Worm (Caenorhabditis elegans) whole organism, L2 larva: ENCODE data around the gene M03F4.4.
A peak's percentile ranks its signal among the peaks of the same experiment; 100 is the strongest.

Source experiments
- C34F6.9 ChIP-seq: fragments of 150-350 bp; optimal IDR thresholded peaks from 2 replicates; lab custom pipeline; 2014; ENCODE audit warnings: missing biosample characterization, missing genetic modification characterization
- F13H6.1 ChIP-seq: sonication (generic microtip); optimal IDR thresholded peaks from 2 replicates; lab custom pipeline; 2016; ENCODE audit warnings: missing genetic modification characterization, missing compliant biosample characterization
- R02D3.7 ChIP-seq: fragments of 150-350 bp; optimal IDR thresholded peaks from 2 replicates; lab custom pipeline; 2014; ENCODE audit warnings: missing biosample characterization, missing genetic modification characterization
- Y55F3AM.14 ChIP-seq: fragments of 200-800 bp; sonication (Bioruptor generic); optimal IDR thresholded peaks from 2 replicates; lab custom pipeline; 2018; ENCODE audit warnings: mild to moderate bottlenecking, missing genetic modification characterization, missing compliant biosample characterization
- ZK546.5 ChIP-seq: sonication (generic microtip); optimal IDR thresholded peaks from 2 replicates; lab custom pipeline; 2017; ENCODE audit warnings: missing biosample characterization, missing genetic modification characterization
- alr-1 ChIP-seq: fragments of 150-350 bp; optimal IDR thresholded peaks from 2 replicates; lab custom pipeline; 2014; ENCODE audit warnings: missing biosample characterization, missing genetic modification characterization
- blmp-1 ChIP-seq: sonication (generic microtip); optimal IDR thresholded peaks from 2 replicates; lab custom pipeline; 2017; ENCODE audit warnings: missing genetic modification characterization, mild to moderate bottlenecking, missing compliant biosample characterization, antibody characterized with exemption, moderate library complexity; ENCODE audit not compliant: insufficient read depth
- ceh-16 ChIP-seq: fragments of 150-350 bp; optimal IDR thresholded peaks from 2 replicates; lab custom pipeline; 2014; ENCODE audit warnings: missing biosample characterization, missing genetic modification characterization
- ceh-82 ChIP-seq: fragments of 150-350 bp; optimal IDR thresholded peaks from 2 replicates; lab custom pipeline; 2014; ENCODE audit warnings: missing biosample characterization, missing genetic modification characterization
- dmd-4 ChIP-seq: sonication (generic microtip); optimal IDR thresholded peaks from 2 replicates; lab custom pipeline; 2017; ENCODE audit warnings: missing biosample characterization, missing genetic modification characterization
- egl-27 ChIP-seq: sonication (generic microtip); optimal IDR thresholded peaks from 3 replicates; lab custom pipeline; 2017; ENCODE audit warnings: missing biosample characterization, missing genetic modification reagents, missing genetic modification characterization
- elt-1 ChIP-seq: fragments of 150-350 bp; optimal IDR thresholded peaks from 2 replicates; lab custom pipeline; 2014; ENCODE audit warnings: missing biosample characterization, missing genetic modification characterization
- elt-3 ChIP-seq: sonication (generic microtip); optimal IDR thresholded peaks from 2 replicates; lab custom pipeline; 2017; ENCODE audit warnings: missing biosample characterization, missing genetic modification characterization
- fos-1 ChIP-seq: fragments of 150-350 bp; optimal IDR thresholded peaks from 2 replicates; lab custom pipeline; 2014; ENCODE audit warnings: missing biosample characterization, missing genetic modification characterization
- gmeb-1 ChIP-seq: fragments of 150-350 bp; optimal IDR thresholded peaks from 2 replicates; lab custom pipeline; 2014; ENCODE audit warnings: missing biosample characterization, missing genetic modification characterization
- lin-13 ChIP-seq: fragments of 150-350 bp; optimal IDR thresholded peaks from 2 replicates; lab custom pipeline; 2014; ENCODE audit warnings: missing biosample characterization, missing genetic modification reagents, missing genetic modification characterization
- lin-39 ChIP-seq: fragments of 150-350 bp; optimal IDR thresholded peaks from 2 replicates; lab custom pipeline; 2014; ENCODE audit warnings: missing biosample characterization, missing genetic modification reagents, missing genetic modification characterization
- lsy-2 ChIP-seq, 2 experiments: fragments of 150-350 bp in 1 of 2; sonication (generic microtip) in 1 of 2; optimal IDR thresholded peaks; 2 replicates each; lab custom pipeline; 2014 to 2017; ENCODE audit warnings: missing biosample characterization in 2 of 2, missing genetic modification characterization in 2 of 2
- mab-5 ChIP-seq: fragments of 150-350 bp; optimal IDR thresholded peaks from 2 replicates; lab custom pipeline; 2014; ENCODE audit warnings: missing biosample characterization, missing genetic modification characterization
- mbf-1 ChIP-seq: sonication (generic microtip); optimal IDR thresholded peaks from 2 replicates; lab custom pipeline; 2017; ENCODE audit warnings: missing biosample characterization, missing genetic modification characterization
- nhr-10 ChIP-seq: sonication (generic microtip); optimal IDR thresholded peaks from 2 replicates; lab custom pipeline; 2017; ENCODE audit warnings: missing biosample characterization, missing genetic modification characterization
- nhr-11 ChIP-seq: fragments of 150-350 bp; optimal IDR thresholded peaks from 2 replicates; lab custom pipeline; 2014; ENCODE audit warnings: missing biosample characterization, missing genetic modification characterization
- nhr-12 ChIP-seq: fragments of 150-350 bp; optimal IDR thresholded peaks from 2 replicates; lab custom pipeline; 2014; ENCODE audit warnings: missing biosample characterization, missing genetic modification characterization
- nhr-129 ChIP-seq: fragments of 150-350 bp; optimal IDR thresholded peaks from 2 replicates; lab custom pipeline; 2014; ENCODE audit warnings: missing biosample characterization, missing genetic modification characterization
- nhr-21 ChIP-seq: fragments of 150-350 bp; optimal IDR thresholded peaks from 2 replicates; lab custom pipeline; 2014; ENCODE audit warnings: missing biosample characterization, missing genetic modification characterization
- nhr-237 ChIP-seq: fragments of 150-350 bp; optimal IDR thresholded peaks from 2 replicates; lab custom pipeline; 2014; ENCODE audit warnings: missing biosample characterization, missing genetic modification characterization
- nhr-25 ChIP-seq: fragments of 150-350 bp; sonication (generic microtip); optimal IDR thresholded peaks from 3 replicates; lab custom pipeline; 2014; ENCODE audit warnings: missing biosample characterization, missing genetic modification characterization
- nhr-6 ChIP-seq: fragments of 150-350 bp; optimal IDR thresholded peaks from 2 replicates; lab custom pipeline; 2014; ENCODE audit warnings: missing biosample characterization, missing genetic modification characterization
- nhr-77 ChIP-seq: fragments of 150-350 bp; optimal IDR thresholded peaks from 2 replicates; lab custom pipeline; 2014; ENCODE audit warnings: missing biosample characterization, missing genetic modification characterization
- peb-1 ChIP-seq: fragments of 150-350 bp; optimal IDR thresholded peaks from 2 replicates; lab custom pipeline; 2014; ENCODE audit warnings: missing biosample characterization, missing genetic modification characterization
- sem-4 ChIP-seq: fragments of 150-350 bp; optimal IDR thresholded peaks from 2 replicates; lab custom pipeline; 2014; ENCODE audit warnings: missing biosample characterization, missing genetic modification reagents, missing genetic modification characterization
- skn-1 ChIP-seq: sonication (generic microtip); optimal IDR thresholded peaks from 2 replicates; lab custom pipeline; 2017; ENCODE audit warnings: missing biosample characterization, missing genetic modification characterization
- sma-3 ChIP-seq: sonication (generic microtip); optimal IDR thresholded peaks from 2 replicates; lab custom pipeline; 2016; ENCODE audit warnings: missing genetic modification reagents, missing genetic modification characterization, missing compliant biosample characterization
- sma-9 ChIP-seq, 2 experiments: fragments of 150-350 bp in 1 of 2; sonication (generic microtip) in 1 of 2; optimal IDR thresholded peaks; 2 replicates each; lab custom pipeline; 2014 to 2016; ENCODE audit warnings: missing genetic modification characterization in 2 of 2, mild to moderate bottlenecking in 1 of 2, missing biosample characterization in 1 of 2, missing compliant biosample characterization in 1 of 2, missing genetic modification reagents in 1 of 2, moderate library complexity in 1 of 2
- snpc-4 ChIP-seq: fragments of 150-350 bp; optimal IDR thresholded peaks from 2 replicates; lab custom pipeline; 2014; ENCODE audit warnings: missing biosample characterization, missing genetic modification characterization
- unc-55 ChIP-seq: fragments of 150-350 bp; sonication (generic microtip); optimal IDR thresholded peaks from 3 replicates; lab custom pipeline; 2014; ENCODE audit warnings: missing biosample characterization, missing genetic modification reagents, missing genetic modification characterization
- unc-62 ChIP-seq: fragments of 150-350 bp; optimal IDR thresholded peaks from 2 replicates; lab custom pipeline; 2014; ENCODE audit warnings: missing biosample characterization, missing genetic modification reagents, missing genetic modification characterization
- ztf-4 ChIP-seq: fragments of 150-350 bp; optimal IDR thresholded peaks from 2 replicates; lab custom pipeline; 2014; ENCODE audit warnings: missing biosample characterization, missing genetic modification characterization

The M03F4.4 gene

DNA sequence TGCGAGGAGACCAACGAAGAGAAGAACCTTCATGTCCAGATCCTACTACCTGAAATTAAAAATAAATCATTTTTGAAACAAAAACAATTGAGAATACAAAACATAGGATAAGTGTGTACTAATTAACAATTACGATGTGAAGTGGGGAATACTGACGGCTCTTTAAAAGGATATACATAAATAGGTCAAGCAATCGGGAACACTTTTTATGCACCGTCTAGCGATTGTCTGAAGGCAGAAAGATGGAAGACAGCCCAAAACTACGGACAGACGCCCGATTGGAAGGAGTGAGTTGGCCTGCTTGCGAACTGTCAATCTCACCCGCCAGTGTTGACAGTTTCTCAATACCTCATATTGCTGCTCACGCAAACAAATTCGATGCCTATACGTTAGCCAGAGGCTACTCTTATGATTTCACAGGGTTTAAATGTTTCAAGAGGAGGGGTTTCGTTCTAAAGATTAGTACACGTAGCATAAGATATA is 13.7 kb upstream of the M03F4.4 start, which contains the start of gene calu-1:
Gene calu-1 (minus strand): TSS at position 51 of the 483 bp plus-strand sequence.
- no peak for TF ChIP-seq nhr-21
- TF ChIP-seq nhr-10 (tag; lab: Kevin White, UChicago): no peak
- no peak for TF ChIP-seq ZK546.5
- TF ChIP-seq egl-27 (tag; lab: Kevin White, UChicago): no peak
- TF ChIP-seq fos-1 (tag; lab: Kevin White, UChicago): no peak
- no peak for TF ChIP-seq nhr-25 (tag; lab: Kevin White, UChicago)
- no peak for TF ChIP-seq snpc-4 (tag; lab: Kevin White, UChicago)
- no peak for TF ChIP-seq peb-1 (tag; lab: Kevin White, UChicago)

DNA sequence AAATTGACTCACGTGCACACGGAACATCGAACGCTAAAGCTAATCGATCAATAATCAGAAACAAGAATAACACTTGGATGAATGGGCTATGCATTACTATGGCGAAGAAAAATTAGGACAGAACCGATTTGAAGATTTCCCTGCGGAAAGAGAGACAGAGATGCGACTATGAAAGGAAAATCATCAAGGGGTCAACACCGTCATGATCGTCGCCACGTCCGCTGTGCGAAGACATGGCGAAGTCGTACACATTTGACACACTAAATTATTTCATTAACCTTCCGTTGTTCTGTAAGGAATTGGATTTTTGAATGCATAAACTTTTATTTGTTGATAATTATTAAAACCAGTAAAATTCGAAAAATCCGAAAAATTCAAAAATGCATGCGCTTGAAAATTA is 12.0 kb upstream of the M03F4.4 start, which contains the start of gene M03F4.6:
Gene M03F4.6 (minus strand): TSS at position 101 of the 400 bp plus-strand sequence.
- TF ChIP-seq lsy-2 (tag; optimal IDR thresholded peaks at IDR 0.05; lab: Kevin White, UChicago): peak in 1 of 2 experiments; percentile 54
- TF ChIP-seq F13H6.1 (tag; lab: Kevin White, UChicago): no peak
- no peak for TF ChIP-seq nhr-237
- TF ChIP-seq nhr-12 (tag; lab: Kevin White, UChicago): no peak
- no peak for TF ChIP-seq elt-3 (tag; lab: Kevin White, UChicago)
- TF ChIP-seq lin-13 (GFP tag; lab: Kevin White, UChicago): peak; percentile 0
- TF ChIP-seq nhr-25 (tag; lab: Kevin White, UChicago): no peak
- TF ChIP-seq R02D3.7 (tag; lab: Kevin White, UChicago): no peak
- no peak for TF ChIP-seq sma-3 (GFP tag; lab: Kevin White, UChicago)
- peak; percentile 20 for TF ChIP-seq nhr-21
- TF ChIP-seq nhr-6 (tag; lab: Kevin White, UChicago): no peak
- no peak for TF ChIP-seq Y55F3AM.14 (GFP tag; lab: Kevin White, UChicago)
- TF ChIP-seq sem-4 (tag; lab: Kevin White, UChicago): peak; percentile 65
- TF ChIP-seq ceh-16 (tag; lab: Kevin White, UChicago): no peak
- TF ChIP-seq lin-39 (tag; lab: Kevin White, UChicago): no peak
- TF ChIP-seq C34F6.9 (tag; lab: Kevin White, UChicago): peak; percentile 9
- peak; percentile 68 for TF ChIP-seq sma-9 (GFP tag; optimal IDR thresholded peaks at IDR 0.05; lab: Kevin White, UChicago)
- no peak for TF ChIP-seq sma-9 (tag; optimal IDR thresholded peaks at IDR 0.05; lab: Kevin White, UChicago)
- no peak for TF ChIP-seq unc-55 (GFP tag; lab: Kevin White, UChicago)
- no peak for TF ChIP-seq nhr-77 (tag; lab: Kevin White, UChicago)
- TF ChIP-seq skn-1 (tag; lab: Kevin White, UChicago): no peak
- TF ChIP-seq dmd-4 (tag; lab: Kevin White, UChicago): no peak
- TF ChIP-seq snpc-4 (tag; lab: Kevin White, UChicago): no peak
- TF ChIP-seq unc-62 (GFP tag; lab: Kevin White, UChicago): no peak
- peak; percentile 76 for TF ChIP-seq ztf-4 (tag; lab: Kevin White, UChicago)
- TF ChIP-seq blmp-1: peak; percentile 32
- TF ChIP-seq alr-1 (tag; lab: Kevin White, UChicago): no peak
- TF ChIP-seq mab-5 (tag; lab: Kevin White, UChicago): no peak
- TF ChIP-seq mbf-1 (tag; lab: Kevin White, UChicago): no peak
- TF ChIP-seq nhr-10 (tag; lab: Kevin White, UChicago): no peak
- TF ChIP-seq peb-1 (tag; lab: Kevin White, UChicago): no peak
- TF ChIP-seq elt-1 (tag; lab: Kevin White, UChicago): no peak
- TF ChIP-seq egl-27 (tag; lab: Kevin White, UChicago): no peak
- no peak for TF ChIP-seq gmeb-1 (tag; lab: Kevin White, UChicago)
- no peak for TF ChIP-seq nhr-11 (tag; lab: Kevin White, UChicago)
- TF ChIP-seq nhr-129 (tag; lab: Kevin White, UChicago): no peak
- TF ChIP-seq ceh-82 (tag; lab: Kevin White, UChicago): no peak

DNA sequence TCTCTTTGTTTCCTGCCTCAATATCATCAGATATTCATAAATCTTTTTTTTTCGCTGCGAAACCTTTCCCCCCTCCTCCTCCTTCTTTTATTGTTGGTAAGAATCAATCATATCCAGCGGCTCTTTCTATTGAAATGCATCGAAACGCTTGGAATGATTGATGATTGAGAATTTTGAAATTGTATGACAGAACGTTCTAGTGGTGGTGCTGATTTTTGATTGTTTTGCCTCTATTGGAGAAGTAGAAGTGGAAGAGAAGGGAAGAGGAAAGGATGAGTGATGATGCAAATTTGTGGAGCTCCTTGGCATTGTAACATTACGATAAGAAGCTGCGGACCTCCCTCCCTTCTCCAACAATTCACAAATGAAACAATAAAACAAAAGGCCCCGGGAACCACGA is 8.4 kb upstream of the M03F4.4 start:
- TF ChIP-seq nhr-6 (tag; lab: Kevin White, UChicago) (no peak), mab-5 (tag; lab: Kevin White, UChicago) (peak; percentile 2), lsy-2 (tag; optimal IDR thresholded peaks at IDR 0.05; lab: Kevin White, UChicago) (no peak), unc-55 (GFP tag; lab: Kevin White, UChicago) (peak; percentile 51), ztf-4 (tag; lab: Kevin White, UChicago) (no peak), lin-13 (GFP tag; lab: Kevin White, UChicago) (no peak)
